Worm (Caenorhabditis elegans): Measurements from ENCODE around the gene prx-2.

prx-2 gene

DNA sequence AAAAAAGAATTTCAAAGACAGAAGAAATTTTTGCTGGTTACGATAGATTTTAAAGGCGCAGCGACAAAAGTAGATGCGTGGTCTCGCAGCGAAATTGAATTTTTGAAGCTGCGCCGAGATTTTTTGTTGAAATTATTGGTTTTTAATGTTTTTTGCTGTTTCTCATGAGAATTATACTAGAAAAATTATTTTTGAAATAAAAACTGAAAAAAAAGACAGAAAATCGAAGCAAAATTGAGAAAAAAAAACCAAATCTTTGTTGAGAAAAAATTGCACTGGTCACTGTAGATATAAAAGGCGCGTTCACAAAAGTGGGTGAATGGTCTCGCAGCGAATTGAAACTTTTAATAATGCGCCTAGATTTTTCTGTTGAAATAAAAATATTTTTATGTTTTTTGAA lies 51.7 kb downstream of the prx-2 start:
- TF ChIP-seq ham-2 (GFP tag; optimal IDR thresholded peaks at IDR 0.05) (no peak), tbx-8 (GFP tag; optimal IDR thresholded peaks at IDR 0.05) (no peak), M03D4.4 (tag; optimal IDR thresholded peaks at IDR 0.05) (no peak), bed-3 (GFP tag; optimal IDR thresholded peaks at IDR 0.05) (no peak), unc-39 (tag; optimal IDR thresholded peaks at IDR 0.05) (no peak), mls-2 (tag; optimal IDR thresholded peaks at IDR 0.05) (no peak), cnd-1 (tag; optimal IDR thresholded peaks at IDR 0.05) (no peak), snpc-4 (tag; optimal IDR thresholded peaks at IDR 0.05) (no peak), unc-62 (GFP tag; optimal IDR thresholded peaks at IDR 0.05) (no peak), unc-120 (tag; optimal IDR thresholded peaks at IDR 0.05; ENCODE audit: poor library complexity, severe bottlenecking) (no peak), lin-32 (GFP tag; optimal IDR thresholded peaks at IDR 0.05) (no peak), mab-5 (tag; optimal IDR thresholded peaks at IDR 0.05) (no peak), sem-2 (GFP tag; optimal IDR thresholded peaks at IDR 0.05) (no peak), hlh-1 (tag; optimal IDR thresholded peaks at IDR 0.05) (no peak), elt-1 (tag; optimal IDR thresholded peaks at IDR 0.05; ENCODE audit: borderline replicate concordance, insufficient read depth) (no peak), ces-1 (GFP tag; optimal IDR thresholded peaks at IDR 0.05) (no peak), sptf-1 (tag; optimal IDR thresholded peaks at IDR 0.05) (no peak), ceh-39 (tag; optimal IDR thresholded peaks at IDR 0.05) (no peak)

Measured in whole organism, mixed stage, embryonic.